Fruit fly (Drosophila melanogaster) whole organism, embryonic: ENCODE results near the gene Pde11.

ENCODE experiments used
- Antp ChIP-seq: fragments of 200-800 bp; sonication (Bioruptor generic); optimal IDR thresholded peaks from 3 replicates; lab custom pipeline; 2016; ENCODE audit warnings: missing biosample characterization, missing genetic modification characterization
- Atf6 ChIP-seq: fragments of 200-800 bp; sonication (Bioruptor generic); IDR thresholded peaks from 2 replicates; pipeline ENCODE4 v1.3.6; 2022; ENCODE audit warnings: missing biosample characterization, missing genetic modification characterization
- BEAF-32 ChIP-seq: fragments of 200-800 bp; sonication (Bioruptor generic); optimal IDR thresholded peaks from 3 replicates; lab custom pipeline; 2017; ENCODE audit warnings: missing biosample characterization, missing genetic modification characterization, mild to moderate bottlenecking, moderate library complexity, missing genetic modification reagents
- CG10321 ChIP-seq: fragments of 200-800 bp; sonication (Bioruptor generic); IDR thresholded peaks from 2 replicates; pipeline ENCODE4 v1.3.6; 2022; ENCODE audit warnings: missing biosample characterization, missing genetic modification characterization
- CG10543 ChIP-seq: fragments of 200-800 bp; sonication (Bioruptor generic); optimal IDR thresholded peaks from 3 replicates; lab custom pipeline; 2017; ENCODE audit warnings: missing biosample characterization, mild to moderate bottlenecking, missing genetic modification characterization, moderate library complexity
- CG10565 ChIP-seq: fragments of 200-800 bp; sonication (Bioruptor generic); optimal IDR thresholded peaks from 3 replicates; lab custom pipeline; 2016; ENCODE audit warnings: missing biosample characterization, mild to moderate bottlenecking, missing genetic modification characterization
- CG11723 ChIP-seq: fragments of 200-800 bp; sonication (Bioruptor generic); optimal IDR thresholded peaks from 2 replicates; lab custom pipeline; 2017; ENCODE audit warnings: missing biosample characterization, mild to moderate bottlenecking, missing genetic modification characterization
- CG12155 ChIP-seq: fragments of 200-800 bp; sonication (Bioruptor generic); optimal IDR thresholded peaks from 3 replicates; lab custom pipeline; 2016; ENCODE audit warnings: missing biosample characterization, missing genetic modification characterization
- CG14860 ChIP-seq: fragments of 200-800 bp; sonication (Bioruptor generic); IDR thresholded peaks from 3 replicates; pipeline ENCODE4 v1.3.6; 2022; ENCODE audit warnings: missing biosample characterization, missing genetic modification characterization; ENCODE audit not compliant: partially characterized antibody
- CG17328 ChIP-seq: fragments of 200-800 bp; sonication (Bioruptor generic); IDR thresholded peaks from 2 replicates; pipeline ENCODE4 v1.3.6; 2022; ENCODE audit warnings: missing biosample characterization, missing genetic modification characterization
- CG18011 ChIP-seq: fragments of 200-800 bp; sonication (Bioruptor generic); optimal IDR thresholded peaks from 2 replicates; lab custom pipeline; 2017; ENCODE audit warnings: missing biosample characterization, missing genetic modification characterization, mild to moderate bottlenecking, moderate library complexity, missing genotype
- CG2875 ChIP-seq: fragments of 200-800 bp; sonication (Bioruptor generic); optimal IDR thresholded peaks from 2 replicates; lab custom pipeline; 2017; ENCODE audit warnings: missing biosample characterization, mild to moderate bottlenecking, missing genetic modification characterization, missing genetic modification reagents
- CG33557 ChIP-seq: fragments of 200-800 bp; sonication (Bioruptor generic); optimal IDR thresholded peaks from 2 replicates; lab custom pipeline; 2019; ENCODE audit warnings: missing biosample characterization, mild to moderate bottlenecking, missing genetic modification characterization, moderate library complexity
- CG3407 ChIP-seq: fragments of 200-800 bp; sonication (Bioruptor generic); optimal IDR thresholded peaks from 2 replicates; lab custom pipeline; 2018; ENCODE audit warnings: missing biosample characterization, mild to moderate bottlenecking, missing genetic modification characterization
- CG4424 ChIP-seq: fragments of 200-800 bp; sonication (Bioruptor generic); optimal IDR thresholded peaks from 3 replicates; lab custom pipeline; 2016; ENCODE audit warnings: missing biosample characterization, missing genetic modification characterization
- CG4707 ChIP-seq: fragments of 200-800 bp; sonication (Bioruptor generic); optimal IDR thresholded peaks from 2 replicates; lab custom pipeline; 2018; ENCODE audit warnings: missing biosample characterization, mild to moderate bottlenecking, missing genetic modification characterization, moderate library complexity
- CG5180 ChIP-seq: fragments of 200-800 bp; sonication (Bioruptor generic); optimal IDR thresholded peaks from 3 replicates; lab custom pipeline; 2017; ENCODE audit warnings: missing biosample characterization, missing genetic modification characterization, mild to moderate bottlenecking, moderate library complexity, missing genetic modification reagents
- CG6689 ChIP-seq: fragments of 200-800 bp; sonication (Bioruptor generic); IDR thresholded peaks from 2 replicates; pipeline ENCODE4 v1.3.6; 2022; ENCODE audit warnings: missing biosample characterization, missing genetic modification characterization
- CG8388 ChIP-seq: fragments of 200-800 bp; sonication (Bioruptor generic); optimal IDR thresholded peaks from 2 replicates; lab custom pipeline; 2019; ENCODE audit warnings: missing biosample characterization, mild to moderate bottlenecking, missing genetic modification characterization, moderate library complexity
- Hmx ChIP-seq: fragments of 200-800 bp; sonication (Bioruptor generic); optimal IDR thresholded peaks from 2 replicates; lab custom pipeline; 2016; ENCODE audit warnings: missing biosample characterization, missing genetic modification characterization
- MESR4 ChIP-seq: fragments of 200-800 bp; sonication (Bioruptor generic); optimal IDR thresholded peaks from 2 replicates; lab custom pipeline; 2018; ENCODE audit warnings: missing biosample characterization, mild to moderate bottlenecking, missing genetic modification characterization, moderate library complexity
- Max ChIP-seq: fragments of 200-800 bp; sonication (Bioruptor generic); optimal IDR thresholded peaks from 2 replicates; lab custom pipeline; 2016; ENCODE audit warnings: missing biosample characterization, mild to moderate bottlenecking, missing genetic modification characterization
- NC2α ChIP-seq: fragments of 200-800 bp; sonication (Bioruptor generic); optimal IDR thresholded peaks from 2 replicates; lab custom pipeline; 2016; ENCODE audit warnings: missing biosample characterization, missing genetic modification characterization
- Neu2 ChIP-seq: fragments of 200-800 bp; sonication (Bioruptor generic); optimal IDR thresholded peaks from 3 replicates; lab custom pipeline; 2016; ENCODE audit warnings: missing biosample characterization, missing genetic modification characterization, borderline replicate concordance
- Nf-YC ChIP-seq: fragments of 200-800 bp; optimal IDR thresholded peaks from 3 replicates; lab custom pipeline; 2019; ENCODE audit warnings: missing biosample characterization, mild to moderate bottlenecking, missing genetic modification characterization, moderate library complexity
- Optix ChIP-seq: fragments of 200-800 bp; sonication (Bioruptor generic); IDR thresholded peaks from 3 replicates; pipeline ENCODE4 v1.3.6; 2022; ENCODE audit warnings: missing biosample characterization, missing genetic modification characterization
- Sin3A ChIP-seq: fragments of >200 bp; optimal IDR thresholded peaks from 2 replicates; lab custom pipeline; 2018
- Six4 ChIP-seq: fragments of 200-800 bp; sonication (Bioruptor generic); optimal IDR thresholded peaks from 2 replicates; lab custom pipeline; 2016; ENCODE audit warnings: missing biosample characterization, missing genetic modification characterization
- Usf ChIP-seq: fragments of 200-800 bp; sonication (Bioruptor generic); optimal IDR thresholded peaks from 2 replicates; lab custom pipeline; 2017; ENCODE audit warnings: missing genotype, missing biosample characterization, missing genetic modification characterization
- amos ChIP-seq: fragments of 200-800 bp; sonication (Bioruptor generic); IDR thresholded peaks from 2 replicates; pipeline ENCODE4 v1.3.6; 2022; ENCODE audit warnings: missing biosample characterization, missing genetic modification characterization; ENCODE audit not compliant: partially characterized antibody
- bbx ChIP-seq: fragments of 200-800 bp; sonication (Bioruptor generic); IDR thresholded peaks from 2 replicates; pipeline ENCODE4 v1.3.6; 2022; ENCODE audit warnings: missing biosample characterization, missing genetic modification characterization; ENCODE audit not compliant: partially characterized antibody
- bcd ChIP-seq: fragments of 200-800 bp; sonication (Bioruptor generic); optimal IDR thresholded peaks from 2 replicates; lab custom pipeline; 2017; ENCODE audit warnings: missing biosample characterization, mild to moderate bottlenecking, missing genetic modification characterization
- en ChIP-seq: fragments of 200-800 bp; sonication (Bioruptor generic); optimal IDR thresholded peaks from 2 replicates; lab custom pipeline; 2016; ENCODE audit warnings: missing biosample characterization, missing genetic modification characterization
- eyg ChIP-seq: fragments of 200-800 bp; sonication (Bioruptor generic); optimal IDR thresholded peaks from 3 replicates; lab custom pipeline; 2016; ENCODE audit warnings: missing biosample characterization, missing genetic modification characterization
- kni ChIP-seq: fragments of 200-800 bp; sonication (Bioruptor generic); optimal IDR thresholded peaks from 3 replicates; lab custom pipeline; 2017; ENCODE audit warnings: mild to moderate bottlenecking, missing biosample characterization, missing genetic modification reagents, missing genetic modification characterization
- knrl ChIP-seq: fragments of 200-800 bp; sonication (Bioruptor generic); IDR thresholded peaks from 3 replicates; pipeline ENCODE4 v1.3.6; 2022; ENCODE audit warnings: missing biosample characterization, missing genetic modification characterization; ENCODE audit not compliant: partially characterized antibody
- lov ChIP-seq, 2 experiments: fragments of 200-800 bp in 1 of 2; fragments of >200 bp in 1 of 2; sonication (Bioruptor generic) in 1 of 2; IDR thresholded peaks in 1 of 2; optimal IDR thresholded peaks in 1 of 2; 2 replicates in 1 of 2; 3 replicates in 1 of 2; pipeline versions ENCODE4 v1.3.6 to Lab custom; 2017 to 2022; ENCODE audit warnings: missing biosample characterization in 1 of 2, missing genetic modification characterization in 1 of 2
- mam ChIP-seq: fragments of 200-800 bp; sonication (Bioruptor generic); optimal IDR thresholded peaks from 3 replicates; lab custom pipeline; 2016; ENCODE audit warnings: missing biosample characterization, missing genetic modification characterization
- pum ChIP-seq: fragments of 200-800 bp; sonication (Bioruptor generic); optimal IDR thresholded peaks from 2 replicates; lab custom pipeline; 2016; ENCODE audit warnings: missing biosample characterization, missing genetic modification characterization
- rib ChIP-seq: fragments of 200-800 bp; sonication (Bioruptor generic); IDR thresholded peaks from 2 replicates; pipeline ENCODE4 v1.3.6; 2022; ENCODE audit warnings: missing biosample characterization, missing genetic modification characterization
- shn ChIP-seq: fragments of 200-800 bp; sonication (Bioruptor generic); optimal IDR thresholded peaks from 3 replicates; lab custom pipeline; 2016; ENCODE audit warnings: missing biosample characterization, missing genetic modification characterization
- sima ChIP-seq: fragments of 200-800 bp; sonication (Bioruptor generic); optimal IDR thresholded peaks from 2 replicates; lab custom pipeline; 2016; ENCODE audit warnings: missing biosample characterization, missing genetic modification characterization
- slou ChIP-seq: fragments of 200-800 bp; sonication (Bioruptor generic); optimal IDR thresholded peaks from 3 replicates; lab custom pipeline; 2016; ENCODE audit warnings: missing biosample characterization, missing genetic modification characterization
- sna ChIP-seq: fragments of 200-800 bp; sonication (Bioruptor generic); IDR thresholded peaks from 2 replicates; pipeline ENCODE4 v1.3.6; 2022; ENCODE audit warnings: missing biosample characterization, missing genetic modification characterization; ENCODE audit not compliant: partially characterized antibody
- tna ChIP-seq: fragments of 200-800 bp; sonication (Bioruptor generic); IDR thresholded peaks from 2 replicates; pipeline ENCODE4 v1.3.6; 2022; ENCODE audit warnings: missing biosample characterization, missing genetic modification characterization; ENCODE audit not compliant: partially characterized antibody
- toy ChIP-seq: fragments of 200-800 bp; sonication (Bioruptor generic); IDR thresholded peaks from 2 replicates; pipeline ENCODE4 v1.3.6; 2022; ENCODE audit warnings: missing biosample characterization, missing genetic modification characterization
- ttk ChIP-seq: fragments of 200-800 bp; sonication (Bioruptor generic); IDR thresholded peaks from 2 replicates; pipeline ENCODE4 v2.1.2; 2022; ENCODE audit warnings: missing biosample characterization, missing genetic modification characterization
- tx ChIP-seq: fragments of 200-800 bp; sonication (Bioruptor generic); optimal IDR thresholded peaks from 2 replicates; lab custom pipeline; 2016; ENCODE audit warnings: missing biosample characterization, missing genetic modification characterization

Gene Pde11

DNA sequence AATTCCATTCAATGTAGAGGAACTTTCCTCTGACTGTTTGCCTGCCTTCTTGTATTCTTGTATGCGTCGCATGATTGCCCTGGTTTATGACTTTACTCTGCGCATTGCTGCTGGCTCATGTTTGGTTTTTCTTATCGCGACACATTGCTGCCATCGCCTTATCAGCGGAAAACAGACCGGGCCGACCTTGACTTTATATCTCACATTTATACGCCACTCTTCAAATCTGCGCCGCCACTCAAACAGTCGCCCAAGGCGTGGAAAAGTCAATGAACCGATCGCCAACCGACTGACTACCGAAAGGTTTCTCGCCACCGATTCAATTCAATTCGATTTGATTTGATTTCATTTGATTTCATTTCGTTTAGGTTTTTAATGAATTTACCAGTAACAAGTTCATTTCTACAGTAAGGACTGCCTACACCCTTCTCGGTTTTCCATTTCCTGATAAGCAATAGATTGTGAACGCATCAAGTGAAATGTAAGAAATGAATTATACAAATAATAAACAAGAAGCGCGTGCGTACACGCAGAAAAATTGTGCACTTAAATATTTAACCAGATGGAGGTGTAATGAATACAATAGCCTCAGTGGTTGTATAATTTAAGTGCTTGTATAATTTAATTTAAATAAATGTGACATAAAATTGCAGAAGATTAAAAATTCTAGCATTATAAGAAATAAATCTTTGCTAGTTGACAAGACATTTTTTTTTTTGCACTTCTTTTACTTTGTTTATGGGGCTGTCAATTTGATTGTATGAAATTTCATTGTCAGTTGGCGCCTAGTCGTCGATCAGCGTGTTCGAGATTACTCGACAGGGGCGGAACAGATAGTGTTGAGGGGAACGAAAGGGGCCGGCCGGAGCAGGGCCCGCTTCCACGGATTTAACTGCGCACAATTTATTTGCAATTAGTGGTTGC is 23.6 kb downstream of the Pde11 start:
- TF ChIP-seq en (GFP tag; lab: Kevin White, UChicago) (no peak), CG12155 (GFP tag; lab: Kevin White, UChicago) (peak; percentile 16), CG10565 (no peak), Six4 (GFP tag; lab: Kevin White, UChicago) (no peak), pum (GFP tag; lab: Kevin White, UChicago) (no peak), bbx (GFP tag; lab: Robert Waterston, UW) (no peak; the same call in 1 of the 2 replicates), BEAF-32 (GFP tag; lab: Kevin White, UChicago) (no peak), CG14860 (no peak), bcd (peak; percentile 46), Atf6 (GFP tag; lab: Robert Waterston, UW) (no peak), MESR4 (no peak), lov (optimal IDR thresholded peaks at IDR 0.05; lab: Kevin White, UChicago) (no peak), lov (GFP tag; IDR thresholded peaks at IDR 0.05; lab: Robert Waterston, UW) (no peak), sna (GFP tag; lab: Robert Waterston, UW) (no peak), slou (no peak), CG10321 (no peak), toy (no peak), Antp (GFP tag; lab: Kevin White, UChicago) (no peak), CG10543 (GFP tag; lab: Kevin White, UChicago) (peak; percentile 64), Nf-YC (tag; lab: Kevin White, UChicago) (no peak), sima (GFP tag; lab: Kevin White, UChicago) (no peak), tna (GFP tag; lab: Robert Waterston, UW) (no peak), Sin3A (lab: Kevin White, UChicago) (no peak), rib (GFP tag; lab: Robert Waterston, UW) (no peak), CG2875 (GFP tag; lab: Kevin White, UChicago) (no peak), Usf (GFP tag; lab: Kevin White, UChicago) (no peak), shn (GFP tag; lab: Kevin White, UChicago) (no peak), CG4707 (no peak), eyg (GFP tag; lab: Kevin White, UChicago) (no peak), CG5180 (no peak), tx (no peak), CG4424 (GFP tag; lab: Kevin White, UChicago) (peak; percentile 13), NC2α (GFP tag; lab: Kevin White, UChicago) (no peak), amos (peak; percentile 38; the same call in 1 of the 2 replicates), CG33557 (GFP tag; lab: Kevin White, UChicago) (peak; percentile 43), Hmx (GFP tag; lab: Kevin White, UChicago) (no peak), kni (no peak), CG11723 (no peak), Neu2 (no peak), knrl (GFP tag; lab: Robert Waterston, UW) (0 out of 3 replicates have a peak, but pooled peaks have one; percentile 38), CG6689 (GFP tag; lab: Robert Waterston, UW) (peak; percentile 47), CG18011 (no peak), ttk (GFP tag; lab: Robert Waterston, UW) (no peak), CG3407 (GFP tag; lab: Kevin White, UChicago) (no peak), mam (peak; percentile 21), CG8388 (GFP tag; lab: Kevin White, UChicago) (no peak), Optix (no peak), Max (GFP tag; lab: Kevin White, UChicago) (peak; percentile 46), CG17328 (GFP tag; lab: Robert Waterston, UW) (no peak)
